Fruit fly (Drosophila melanogaster): Measurements from ENCODE around the gene Neos.

- TF ChIP-seq CG12768 (GFP tag; optimal IDR thresholded peaks at IDR 0.05): no peak
- TF ChIP-seq ovo (GFP tag; optimal IDR thresholded peaks at IDR 0.05): no peak
- no peak for TF ChIP-seq CG7101 (tag; optimal IDR thresholded peaks at IDR 0.05)
- no peak for TF ChIP-seq CG33017 (tag; optimal IDR thresholded peaks at IDR 0.05)
- no peak for TF ChIP-seq CG1620 (GFP tag; optimal IDR thresholded peaks at IDR 0.05)
- TF ChIP-seq cic (GFP tag; optimal IDR thresholded peaks at IDR 0.05): no peak
Observed at dm6 chr3L:7238072-7238759, 3.2 kb upstream of the Neos start, which contains the start of the genes CG14829 and BHD.
